Worm (Caenorhabditis elegans): ENCODE measurements around the gene fkb-4.

DNA sequence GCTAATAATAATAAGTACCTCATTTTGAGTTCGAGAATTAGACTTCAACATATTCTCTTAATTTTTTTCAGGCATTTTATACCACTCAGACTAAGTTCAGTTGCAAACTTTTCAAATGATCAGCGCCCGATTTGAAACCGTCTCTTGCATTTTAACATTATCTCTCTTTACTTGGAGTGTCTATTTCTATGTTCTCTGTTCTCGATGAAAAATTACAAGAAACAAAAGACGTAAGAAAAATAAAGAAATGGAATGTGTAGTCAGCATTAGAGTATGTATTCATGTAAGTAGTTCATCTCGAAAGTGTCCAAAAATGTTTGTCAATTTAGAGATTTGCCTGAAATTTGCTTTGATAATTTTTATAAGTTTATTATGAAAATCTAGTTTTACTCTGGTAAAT, 13.2 kb upstream of the fkb-4 start, which contains the start of gene ugt-3:
- no peak for TF ChIP-seq R02D3.7 (tag; optimal IDR thresholded peaks at IDR 0.05)
- TF ChIP-seq lin-15B (tag; optimal IDR thresholded peaks at IDR 0.05) = no peak
- TF ChIP-seq pha-4 (tag; optimal IDR thresholded peaks at IDR 0.05) = no peak

Measured in whole organism, L3 larva.